Worm (Caenorhabditis elegans): ENCODE data around the gene feh-1.

The feh-1 gene

ce11 chrIII:2528621-2529113, 21.1 kb upstream of the feh-1 start, which contains the start of the genes Y54F10AM.15, rbc-2 and ndua-8 (continued):
- TF ChIP-seq F49E8.2 (tag; optimal IDR thresholded peaks at IDR 0.05; ENCODE audit: borderline replicate concordance) (peak; percentile 35), lin-29 (GFP tag; IDR thresholded peaks at IDR 0.05) (no peak), snpc-4 (tag; optimal IDR thresholded peaks at IDR 0.05) (no peak), F44E2.7 (GFP tag; IDR thresholded peaks at IDR 0.05) (no peak), T20F7.1 (GFP tag; optimal IDR thresholded peaks at IDR 0.05) (peak; percentile 82), daf-12 (tag; optimal IDR thresholded peaks at IDR 0.05) (no peak), skn-1 (tag; optimal IDR thresholded peaks at IDR 0.05) (no peak), zfp-2 (tag; optimal IDR thresholded peaks at IDR 0.05) (peak; percentile 84), egl-43 (GFP tag; IDR thresholded peaks at IDR 0.05) (no peak), Y75B8A.6 (GFP tag; IDR thresholded peaks at IDR 0.05) (no peak), mdl-1 (tag; optimal IDR thresholded peaks at IDR 0.05) (peak; percentile 28 to 68), zag-1 (tag; optimal IDR thresholded peaks at IDR 0.05) (no peak), ceh-28 (tag; optimal IDR thresholded peaks at IDR 0.05) (no peak), nhr-6 (tag; optimal IDR thresholded peaks at IDR 0.05) (peak; percentile 72), jun-1 (tag; optimal IDR thresholded peaks at IDR 0.05) (no peak), unc-39 (tag; optimal IDR thresholded peaks at IDR 0.05) (no peak), duxl-1 (tag; optimal IDR thresholded peaks at IDR 0.05; ENCODE audit: poor library complexity) (no peak), zip-2 (tag; optimal IDR thresholded peaks at IDR 0.05) (no peak), ztf-7 (tag; optimal IDR thresholded peaks at IDR 0.05) (peak; percentile 68), mxl-3 (GFP tag; optimal IDR thresholded peaks at IDR 0.05) (no peak), nhr-42 (GFP tag; IDR thresholded peaks at IDR 0.05) (no peak), Y48G9A.11 (GFP tag; IDR thresholded peaks at IDR 0.05) (no peak), egl-27 (tag; optimal IDR thresholded peaks at IDR 0.05) (no peak), nhr-28 (tag; optimal IDR thresholded peaks at IDR 0.05) (peak; percentile 46), lim-7 (GFP tag; IDR thresholded peaks at IDR 0.05) (no peak), gei-8 (GFP tag; optimal IDR thresholded peaks at IDR 0.05) (no peak), lin-38 (GFP tag; IDR thresholded peaks at IDR 0.05) (peak; percentile 86), R02D3.7 (tag; optimal IDR thresholded peaks at IDR 0.05) (peak; percentile 99), cey-2 (tag; optimal IDR thresholded peaks at IDR 0.05; ENCODE audit: borderline replicate concordance, insufficient read depth) (no peak), ceh-44 (GFP tag; IDR thresholded peaks at IDR 0.05) (0 out of 2 replicates have a peak, but pooled peaks have one; percentile 37), F10B5.3 (tag; optimal IDR thresholded peaks at IDR 0.05) (peak; percentile 20), attf-4 (tag; optimal IDR thresholded peaks at IDR 0.05) (no peak), aha-1 (tag) (peak; percentile 97), lin-13 (GFP tag; optimal IDR thresholded peaks at IDR 0.05) (peak; percentile 92), lin-15B (tag; optimal IDR thresholded peaks at IDR 0.05) (peak; percentile 62), nhr-10 (tag; optimal IDR thresholded peaks at IDR 0.05) (no peak), nhr-111 (GFP tag; optimal IDR thresholded peaks at IDR 0.05) (no peak), Y105C5A.15 (GFP tag; IDR thresholded peaks at IDR 0.05) (no peak), mes-2 (tag; optimal IDR thresholded peaks at IDR 0.05; ENCODE audit: poor library complexity, severe bottlenecking) (peak; percentile 94), nhr-11 (tag; optimal IDR thresholded peaks at IDR 0.05) (peak; percentile 78), dmd-9 (GFP tag; IDR thresholded peaks at IDR 0.05) (peak; percentile 71; the same call in 1 of the 2 replicates), T26A8.4 (GFP tag; IDR thresholded peaks at IDR 0.05) (peak; percentile 90), vab-7 (GFP tag; IDR thresholded peaks at IDR 0.05) (0 out of 2 replicates have a peak, but pooled peaks have one; percentile 18), dmd-8 (GFP tag; IDR thresholded peaks at IDR 0.05) (no peak), lsy-2 (tag; optimal IDR thresholded peaks at IDR 0.05) (peak; percentile 86 to 96), hlh-11 (tag; optimal IDR thresholded peaks at IDR 0.05) (peak; percentile 84), daf-16 (GFP tag; optimal IDR thresholded peaks at IDR 0.05) (peak in 1 of 2 experiments; percentile 32), daf-16 (tag; optimal IDR thresholded peaks at IDR 0.05) (peak; percentile 67), unc-130 (GFP tag; optimal IDR thresholded peaks at IDR 0.05) (peak; percentile 49), aly-2 (tag; optimal IDR thresholded peaks at IDR 0.05) (no peak), sdz-12 (GFP tag; optimal IDR thresholded peaks at IDR 0.05) (no peak), ZK337.2 (GFP tag; IDR thresholded peaks at IDR 0.05) (no peak)
